Fruit fly (Drosophila melanogaster) whole organism, wandering third instar larva: Measurements from ENCODE around the gene Mst89B.

Experiments
- psq ChIP-seq: fragments of 200-800 bp; sonication (Bioruptor generic); optimal IDR thresholded peaks from 3 replicates; lab custom pipeline; 2017; ENCODE audit warnings: missing biosample characterization, mild to moderate bottlenecking, missing genetic modification characterization, moderate library complexity
- woc ChIP-seq: sonication (Bioruptor generic); optimal IDR thresholded peaks from 2 replicates; lab custom pipeline; 2016; ENCODE audit warnings: missing biosample characterization, mild to moderate bottlenecking, missing genetic modification characterization

dm6 chr3R:16222300-16222903 is 44.4 kb upstream of the Mst89B start:
- peak; percentile 98 for TF ChIP-seq woc
- peak; percentile 83 for TF ChIP-seq psq
